Fruit fly (Drosophila melanogaster) whole organism, embryonic: ENCODE data around the gene CG33947.

Experiments used
- BEAF-32 ChIP-seq: fragments of 200-800 bp; sonication (Bioruptor generic); optimal IDR thresholded peaks from 3 replicates; lab custom pipeline; 2017; ENCODE audit warnings: missing biosample characterization, missing genetic modification characterization, mild to moderate bottlenecking, moderate library complexity, missing genetic modification reagents
- CG10267 ChIP-seq: fragments of 200-800 bp; sonication (Bioruptor generic); optimal IDR thresholded peaks from 2 replicates; lab custom pipeline; 2018; ENCODE audit warnings: missing biosample characterization, mild to moderate bottlenecking, missing genetic modification characterization, moderate library complexity
- CG10431 ChIP-seq: fragments of 200-800 bp; sonication (Bioruptor generic); optimal IDR thresholded peaks from 3 replicates; lab custom pipeline; 2018; ENCODE audit warnings: missing biosample characterization, mild to moderate bottlenecking, missing genetic modification characterization
- CG11247 ChIP-seq: fragments of 200-800 bp; sonication (Bioruptor generic); IDR thresholded peaks from 2 replicates; pipeline ENCODE4 v1.3.6; 2022; ENCODE audit warnings: missing biosample characterization, missing genetic modification characterization
- CG13296 ChIP-seq: fragments of 200-800 bp; sonication (Bioruptor generic); optimal IDR thresholded peaks from 3 replicates; lab custom pipeline; 2018; ENCODE audit warnings: missing biosample characterization, mild to moderate bottlenecking, missing genetic modification characterization
- CG14441 ChIP-seq: fragments of 200-800 bp; sonication (Bioruptor generic); IDR thresholded peaks from 2 replicates; pipeline ENCODE4 v1.3.6; 2022; ENCODE audit warnings: missing biosample characterization, missing genetic modification characterization
- CG14710 ChIP-seq: fragments of 200-800 bp; sonication (Bioruptor generic); optimal IDR thresholded peaks from 3 replicates; lab custom pipeline; 2019; ENCODE audit warnings: missing biosample characterization, mild to moderate bottlenecking, missing genetic modification characterization, moderate library complexity
- CG15601 ChIP-seq: fragments of 200-800 bp; sonication (Bioruptor generic); optimal IDR thresholded peaks from 3 replicates; lab custom pipeline; 2019; ENCODE audit warnings: missing biosample characterization, mild to moderate bottlenecking, missing genetic modification characterization, moderate library complexity
- CG16815 ChIP-seq: fragments of 200-800 bp; sonication (Bioruptor generic); optimal IDR thresholded peaks from 3 replicates; lab custom pipeline; 2017; ENCODE audit warnings: missing biosample characterization, mild to moderate bottlenecking, missing genetic modification characterization
- CG17328 ChIP-seq: fragments of 200-800 bp; sonication (Bioruptor generic); IDR thresholded peaks from 2 replicates; pipeline ENCODE4 v1.3.6; 2022; ENCODE audit warnings: missing biosample characterization, missing genetic modification characterization
- CG31441 ChIP-seq: fragments of 200-800 bp; sonication (Bioruptor generic); IDR thresholded peaks from 2 replicates; pipeline ENCODE4 v1.3.6; 2022; ENCODE audit warnings: missing biosample characterization, missing genetic modification characterization
- CG6765 ChIP-seq: fragments of 200-800 bp; sonication (Bioruptor generic); optimal IDR thresholded peaks from 3 replicates; lab custom pipeline; 2017; ENCODE audit warnings: missing biosample characterization, mild to moderate bottlenecking, missing genetic modification characterization
- CG7357 ChIP-seq: fragments of 200-800 bp; sonication (Bioruptor generic); IDR thresholded peaks from 3 replicates; pipeline ENCODE4 v1.3.6; 2022; ENCODE audit warnings: missing biosample characterization, missing genetic modification characterization
- CG7786 ChIP-seq: fragments of 200-800 bp; sonication (Bioruptor generic); optimal IDR thresholded peaks from 2 replicates; lab custom pipeline; 2016; ENCODE audit warnings: missing biosample characterization, missing genetic modification characterization
- CG8290 ChIP-seq, 3 experiments: fragments of 200-800 bp; sonication (Bioruptor generic); optimal IDR thresholded peaks; 2 replicates each; lab custom pipeline; 2016 to 2019; ENCODE audit warnings: missing biosample characterization in 3 of 3, missing genetic modification characterization in 3 of 3, mild to moderate bottlenecking in 2 of 3, moderate library complexity in 1 of 3
- CG9437 ChIP-seq: fragments of 200-800 bp; sonication (Bioruptor generic); optimal IDR thresholded peaks from 2 replicates; lab custom pipeline; 2018; ENCODE audit warnings: missing biosample characterization, mild to moderate bottlenecking, missing genetic modification characterization
- CG9817 ChIP-seq: fragments of 200-800 bp; sonication (Bioruptor generic); optimal IDR thresholded peaks from 2 replicates; lab custom pipeline; 2018; ENCODE audit warnings: missing biosample characterization, mild to moderate bottlenecking, missing genetic modification characterization, moderate library complexity
- CG9876 ChIP-seq: fragments of 200-800 bp; sonication (Bioruptor generic); optimal IDR thresholded peaks from 2 replicates; lab custom pipeline; 2016; ENCODE audit warnings: missing biosample characterization, missing genetic modification characterization
- D ChIP-seq, 2 experiments: fragments of 200-800 bp in 1 of 2; fragments of >200 bp in 1 of 2; sonication (Bioruptor generic) in 1 of 2; optimal IDR thresholded peaks; 2 replicates in 1 of 2; 3 replicates in 1 of 2; lab custom pipeline; 2017; ENCODE audit warnings: mild to moderate bottlenecking in 1 of 2, missing biosample characterization in 1 of 2, missing genetic modification characterization in 1 of 2, missing genetic modification reagents in 1 of 2
- Doc2 ChIP-seq: fragments of 200-800 bp; sonication (Bioruptor generic); IDR thresholded peaks from 2 replicates; pipeline ENCODE4 v1.3.6; 2022; ENCODE audit warnings: missing biosample characterization, missing genetic modification characterization
- E2f1 ChIP-seq: fragments of 200-800 bp; sonication (Bioruptor generic); IDR thresholded peaks from 2 replicates; pipeline ENCODE4 v1.3.6; 2022; ENCODE audit warnings: missing biosample characterization, missing genetic modification characterization
- Elba2 ChIP-seq: fragments of 200-800 bp; sonication (Bioruptor generic); optimal IDR thresholded peaks from 3 replicates; lab custom pipeline; 2016; ENCODE audit warnings: missing biosample characterization, missing genetic modification characterization
- Fer1 ChIP-seq: fragments of 200-800 bp; sonication (Bioruptor generic); optimal IDR thresholded peaks from 2 replicates; lab custom pipeline; 2017; ENCODE audit warnings: missing biosample characterization, mild to moderate bottlenecking, missing genetic modification characterization
- H15 ChIP-seq: fragments of 200-800 bp; sonication (Bioruptor generic); IDR thresholded peaks from 3 replicates; pipeline ENCODE4 v1.3.6; 2022; ENCODE audit warnings: missing biosample characterization, missing genetic modification characterization
- HHEX ChIP-seq: fragments of 200-800 bp; sonication (Bioruptor generic); optimal IDR thresholded peaks from 3 replicates; lab custom pipeline; 2017; ENCODE audit warnings: missing biosample characterization, mild to moderate bottlenecking, missing genetic modification characterization, missing genetic modification reagents
- HmgD ChIP-seq: fragments of 200-800 bp; sonication (Bioruptor generic); optimal IDR thresholded peaks from 3 replicates; lab custom pipeline; 2016; ENCODE audit warnings: missing biosample characterization, missing genetic modification characterization
- Nf-YB ChIP-seq: fragments of 200-800 bp; sonication (Bioruptor generic); optimal IDR thresholded peaks from 3 replicates; lab custom pipeline; 2019; ENCODE audit warnings: missing biosample characterization, mild to moderate bottlenecking, missing genetic modification characterization, moderate library complexity
- Oli ChIP-seq: fragments of 200-800 bp; sonication (Bioruptor generic); optimal IDR thresholded peaks from 2 replicates; lab custom pipeline; 2018; ENCODE audit warnings: missing biosample characterization, mild to moderate bottlenecking, missing genetic modification characterization, moderate library complexity
- Sry-δ ChIP-seq: fragments of 200-800 bp; sonication (Bioruptor generic); optimal IDR thresholded peaks from 2 replicates; lab custom pipeline; 2016; ENCODE audit warnings: missing biosample characterization, missing genetic modification characterization
- Vsx1 ChIP-seq: fragments of 200-800 bp; sonication (Bioruptor generic); optimal IDR thresholded peaks from 2 replicates; lab custom pipeline; 2017; ENCODE audit warnings: missing biosample characterization, mild to moderate bottlenecking, missing genetic modification characterization, missing genetic modification reagents
- YL-1 ChIP-seq: fragments of 200-800 bp; sonication (Bioruptor generic); optimal IDR thresholded peaks from 3 replicates; lab custom pipeline; 2017; ENCODE audit warnings: missing biosample characterization, mild to moderate bottlenecking, missing genetic modification characterization
- ase ChIP-seq: fragments of 200-800 bp; sonication (Bioruptor generic); IDR thresholded peaks from 3 replicates; pipeline ENCODE4 v1.3.6; 2022; ENCODE audit warnings: missing biosample characterization, missing genetic modification characterization
- bsh ChIP-seq, 2 experiments: fragments of 200-800 bp; sonication (Bioruptor generic); optimal IDR thresholded peaks; 2 replicates each; lab custom pipeline; 2017 to 2018; ENCODE audit warnings: mild to moderate bottlenecking in 2 of 2, missing biosample characterization in 2 of 2, missing genetic modification characterization in 2 of 2, moderate library complexity in 1 of 2
- da ChIP-seq: fragments of 200-800 bp; sonication (Bioruptor generic); optimal IDR thresholded peaks from 2 replicates; lab custom pipeline; 2016; ENCODE audit warnings: missing biosample characterization, missing genetic modification characterization
- dm ChIP-seq: fragments of 200-800 bp; sonication (Bioruptor generic); optimal IDR thresholded peaks from 3 replicates; lab custom pipeline; 2016; ENCODE audit warnings: missing biosample characterization, missing genetic modification characterization
- ewg ChIP-seq: fragments of 200-800 bp; sonication (Bioruptor generic); optimal IDR thresholded peaks from 3 replicates; lab custom pipeline; 2017; ENCODE audit warnings: mild to moderate bottlenecking, missing biosample characterization, missing genetic modification reagents, missing genetic modification characterization
- hth ChIP-seq: fragments of >200 bp; optimal IDR thresholded peaks from 2 replicates; lab custom pipeline; 2017; ENCODE audit warnings: inconsistent platforms
- lmd ChIP-seq: fragments of 200-800 bp; sonication (Bioruptor generic); IDR thresholded peaks from 2 replicates; pipeline ENCODE4 v1.3.6; 2022; ENCODE audit warnings: missing biosample characterization, missing genetic modification characterization
- nerfin-1 ChIP-seq: fragments of 200-800 bp; sonication (Bioruptor generic); optimal IDR thresholded peaks from 3 replicates; lab custom pipeline; 2019; ENCODE audit warnings: missing biosample characterization, mild to moderate bottlenecking, missing genetic modification characterization, moderate library complexity
- onecut ChIP-seq: fragments of 200-800 bp; sonication (Bioruptor generic); IDR thresholded peaks from 2 replicates; pipeline ENCODE4 v1.3.6; 2022; ENCODE audit warnings: missing biosample characterization, missing genetic modification characterization
- pb ChIP-seq: fragments of 200-800 bp; sonication (Bioruptor generic); optimal IDR thresholded peaks from 3 replicates; lab custom pipeline; 2016; ENCODE audit warnings: missing biosample characterization, missing genetic modification characterization
- pum ChIP-seq: fragments of 200-800 bp; sonication (Bioruptor generic); optimal IDR thresholded peaks from 2 replicates; lab custom pipeline; 2016; ENCODE audit warnings: missing biosample characterization, missing genetic modification characterization
- sc ChIP-seq, 3 experiments: fragments of >200 bp in 2 of 3; fragments of 200-800 bp in 1 of 3; sonication (Bioruptor generic) in 1 of 3; optimal IDR thresholded peaks; 2 replicates in 2 of 3; 3 replicates in 1 of 3; lab custom pipeline; 2017; ENCODE audit warnings: mild to moderate bottlenecking in 1 of 3, missing biosample characterization in 1 of 3, missing genetic modification characterization in 1 of 3, missing genetic modification reagents in 1 of 3
- sim ChIP-seq: fragments of 200-800 bp; sonication (Bioruptor generic); IDR thresholded peaks from 2 replicates; pipeline ENCODE4 v1.3.6; 2022; ENCODE audit warnings: missing biosample characterization, missing genetic modification characterization
- sima ChIP-seq: fragments of 200-800 bp; sonication (Bioruptor generic); optimal IDR thresholded peaks from 2 replicates; lab custom pipeline; 2016; ENCODE audit warnings: missing biosample characterization, missing genetic modification characterization
- sqz ChIP-seq: fragments of 200-800 bp; sonication (Bioruptor generic); optimal IDR thresholded peaks from 3 replicates; lab custom pipeline; 2018; ENCODE audit warnings: missing biosample characterization, mild to moderate bottlenecking, missing genetic modification characterization
- stc ChIP-seq: fragments of 200-800 bp; sonication (Bioruptor generic); IDR thresholded peaks from 2 replicates; pipeline ENCODE4 v1.3.6; 2022; ENCODE audit warnings: missing biosample characterization, missing genetic modification characterization
- tll ChIP-seq, 2 experiments: fragments of 200-800 bp in 1 of 2; fragments of >200 bp in 1 of 2; sonication (Bioruptor generic) in 1 of 2; optimal IDR thresholded peaks; 2 replicates each; lab custom pipeline; 2017 to 2019; ENCODE audit warnings: missing biosample characterization in 2 of 2, missing genetic modification characterization in 2 of 2, mild to moderate bottlenecking in 1 of 2, moderate library complexity in 1 of 2
- vfl ChIP-seq: fragments of 200-800 bp; sonication (Bioruptor generic); optimal IDR thresholded peaks from 2 replicates; lab custom pipeline; 2016; ENCODE audit warnings: missing biosample characterization, missing genetic modification characterization
- zfh1 ChIP-seq: fragments of 200-800 bp; sonication (Bioruptor generic); IDR thresholded peaks from 3 replicates; pipeline ENCODE4 v1.3.6; 2022; ENCODE audit warnings: missing biosample characterization, missing genetic modification characterization

The CG33947 gene

dm6 chr3L:11070372-11070854, 25.9 kb upstream of the CG33947 start, which contains the start of gene Mocs1 (continued):
- no peak for TF ChIP-seq ewg (GFP tag; lab: Kevin White, UChicago)
- no peak for TF ChIP-seq CG14441 (GFP tag; lab: Robert Waterston, UW)
- peak; percentile 24 for TF ChIP-seq CG10267 (tag; lab: Kevin White, UChicago)
- TF ChIP-seq E2f1 (GFP tag; lab: Robert Waterston, UW), result no peak
- TF ChIP-seq Nf-YB (GFP tag; lab: Kevin White, UChicago), result no peak
- TF ChIP-seq lmd (GFP tag; lab: Robert Waterston, UW), result no peak
- TF ChIP-seq H15 (GFP tag; lab: Robert Waterston, UW), result no peak
- TF ChIP-seq Doc2 (GFP tag; lab: Robert Waterston, UW), result no peak
- no peak for TF ChIP-seq hth
- TF ChIP-seq YL-1 (GFP tag; lab: Kevin White, UChicago), result no peak
- no peak for TF ChIP-seq vfl (GFP tag; lab: Kevin White, UChicago)
- no peak for TF ChIP-seq Oli (tag; lab: Kevin White, UChicago)
- TF ChIP-seq sima (GFP tag; lab: Kevin White, UChicago), result no peak
- peak; percentile 1 for TF ChIP-seq CG9437 (GFP tag; lab: Kevin White, UChicago)
- no peak for TF ChIP-seq CG8290 (GFP tag; optimal IDR thresholded peaks at IDR 0.05; lab: Kevin White, UChicago)
- peak in 1 of 2 experiments; percentile 45 for TF ChIP-seq CG8290 (tag; optimal IDR thresholded peaks at IDR 0.05; lab: Kevin White, UChicago)
- TF ChIP-seq sc (optimal IDR thresholded peaks at IDR 0.05; lab: Kevin White, UChicago), result no peak
- no peak for TF ChIP-seq sc (GFP tag; optimal IDR thresholded peaks at IDR 0.05; lab: Kevin White, UChicago)
- no peak for TF ChIP-seq CG9817
- TF ChIP-seq HHEX (GFP tag; lab: Kevin White, UChicago), result peak; percentile 6
- TF ChIP-seq HmgD (GFP tag; lab: Kevin White, UChicago), result no peak
- no peak for TF ChIP-seq nerfin-1
- peak; percentile 5 for TF ChIP-seq CG13296 (GFP tag; lab: Kevin White, UChicago)
- TF ChIP-seq pb (GFP tag; lab: Kevin White, UChicago), result no peak
- TF ChIP-seq sqz, result no peak
- no peak for TF ChIP-seq CG15601 (tag; lab: Kevin White, UChicago)
- no peak for TF ChIP-seq D (optimal IDR thresholded peaks at IDR 0.05; lab: Kevin White, UChicago)
- TF ChIP-seq D (GFP tag; optimal IDR thresholded peaks at IDR 0.05; lab: Kevin White, UChicago), result no peak
- TF ChIP-seq CG9876 (GFP tag; lab: Kevin White, UChicago), result no peak
- TF ChIP-seq BEAF-32 (GFP tag; lab: Kevin White, UChicago), result no peak
- peak; percentile 41 for TF ChIP-seq Fer1
- no peak for TF ChIP-seq CG14710 (tag; lab: Kevin White, UChicago)
- no peak for TF ChIP-seq bsh (GFP tag; optimal IDR thresholded peaks at IDR 0.05; lab: Kevin White, UChicago)
- no peak for TF ChIP-seq dm (GFP tag; lab: Kevin White, UChicago)
- no peak for TF ChIP-seq stc (GFP tag; lab: Robert Waterston, UW)
- no peak for TF ChIP-seq sim (GFP tag; lab: Robert Waterston, UW)
- TF ChIP-seq CG11247, result no peak
- TF ChIP-seq tll (GFP tag; optimal IDR thresholded peaks at IDR 0.05; lab: Kevin White, UChicago), result no peak
- no peak for TF ChIP-seq Sry-δ
- TF ChIP-seq zfh1, result no peak
- peak; percentile 30; the same call in 1 of the 2 replicates for TF ChIP-seq CG17328 (GFP tag; lab: Robert Waterston, UW)
- TF ChIP-seq CG10431 (GFP tag; lab: Kevin White, UChicago), result no peak
- TF ChIP-seq CG7786 (GFP tag; lab: Kevin White, UChicago), result no peak
- TF ChIP-seq CG7357 (GFP tag; lab: Robert Waterston, UW), result no peak
- no peak for TF ChIP-seq onecut
- TF ChIP-seq CG16815 (GFP tag; lab: Kevin White, UChicago), result no peak
- no peak for TF ChIP-seq CG6765
- no peak for TF ChIP-seq Vsx1 (GFP tag; lab: Kevin White, UChicago)
- TF ChIP-seq Elba2, result no peak
- no peak for TF ChIP-seq ase (GFP tag; lab: Robert Waterston, UW)
- TF ChIP-seq CG31441, result no peak
- no peak for TF ChIP-seq pum (GFP tag; lab: Kevin White, UChicago)
- TF ChIP-seq da (GFP tag; lab: Kevin White, UChicago), result no peak
